Fruit fly (Drosophila melanogaster): Measurements from ENCODE around the gene CG2209.

- no peak for TF ChIP-seq CG8478 (optimal IDR thresholded peaks at IDR 0.05)
- TF ChIP-seq CTCF (optimal IDR thresholded peaks at IDR 0.05), result no peak
These were observed 45.9 kb upstream of the CG2209 start, which contains the start of gene CG12716 for dm6 chrX:12976131-12976530.

All from S2 (cell line).